Fruit fly (Drosophila melanogaster): Measurements from ENCODE around the gene Sps2.

Gene Sps2

dm6 chr2L:10333091-10333991 is 9.1 kb upstream of the Sps2 start, which contains the start of gene GATAd:
TSS of gene GATAd (plus strand) at chr2L:10333734.
- TF ChIP-seq Sin3A (optimal IDR thresholded peaks at IDR 0.05), result no peak
- no peak for TF ChIP-seq psq (optimal IDR thresholded peaks at IDR 0.05)
- TF ChIP-seq insv (optimal IDR thresholded peaks at IDR 0.05), result no peak
- TF ChIP-seq Myc (optimal IDR thresholded peaks at IDR 0.05), result no peak
- no peak for TF ChIP-seq h (optimal IDR thresholded peaks at IDR 0.05)
- no peak for TF ChIP-seq ttk (optimal IDR thresholded peaks at IDR 0.05)

- no peak for TF ChIP-seq Myc (optimal IDR thresholded peaks at IDR 0.05)
- no peak for TF ChIP-seq ttk (optimal IDR thresholded peaks at IDR 0.05)
- TF ChIP-seq psq (optimal IDR thresholded peaks at IDR 0.05), result no peak
- TF ChIP-seq h (optimal IDR thresholded peaks at IDR 0.05), result no peak
- no peak for TF ChIP-seq insv (optimal IDR thresholded peaks at IDR 0.05)
- TF ChIP-seq Sin3A (optimal IDR thresholded peaks at IDR 0.05), result no peak
Measured at dm6 chr2L:10334213-10334612, 8.2 kb upstream of the Sps2 start.

DNA sequence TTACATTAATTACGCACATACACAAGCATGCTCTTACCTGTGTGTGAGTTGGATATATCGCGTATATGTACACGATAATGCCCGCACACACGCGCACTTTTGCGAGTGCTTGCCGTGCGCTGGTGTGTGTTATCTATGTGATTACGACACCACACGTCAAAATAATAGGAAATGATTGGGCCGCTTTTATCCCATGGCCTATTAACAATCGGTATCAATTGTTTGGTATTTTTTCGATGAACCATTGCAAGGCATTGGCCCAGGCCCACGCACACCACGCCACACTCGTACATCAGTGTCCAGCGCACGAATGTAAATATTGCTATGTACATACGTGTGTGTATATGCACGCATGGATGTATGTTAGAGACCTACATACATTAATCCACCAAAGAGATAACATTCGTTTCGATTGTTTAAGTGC is 7.5 kb upstream of the Sps2 start:
- TF ChIP-seq h (optimal IDR thresholded peaks at IDR 0.05), result no peak
- TF ChIP-seq psq (optimal IDR thresholded peaks at IDR 0.05), result no peak
- no peak for TF ChIP-seq ttk (optimal IDR thresholded peaks at IDR 0.05)
- no peak for TF ChIP-seq insv (optimal IDR thresholded peaks at IDR 0.05)
- no peak for TF ChIP-seq Sin3A (optimal IDR thresholded peaks at IDR 0.05)
- TF ChIP-seq Myc (optimal IDR thresholded peaks at IDR 0.05), result no peak

DNA sequence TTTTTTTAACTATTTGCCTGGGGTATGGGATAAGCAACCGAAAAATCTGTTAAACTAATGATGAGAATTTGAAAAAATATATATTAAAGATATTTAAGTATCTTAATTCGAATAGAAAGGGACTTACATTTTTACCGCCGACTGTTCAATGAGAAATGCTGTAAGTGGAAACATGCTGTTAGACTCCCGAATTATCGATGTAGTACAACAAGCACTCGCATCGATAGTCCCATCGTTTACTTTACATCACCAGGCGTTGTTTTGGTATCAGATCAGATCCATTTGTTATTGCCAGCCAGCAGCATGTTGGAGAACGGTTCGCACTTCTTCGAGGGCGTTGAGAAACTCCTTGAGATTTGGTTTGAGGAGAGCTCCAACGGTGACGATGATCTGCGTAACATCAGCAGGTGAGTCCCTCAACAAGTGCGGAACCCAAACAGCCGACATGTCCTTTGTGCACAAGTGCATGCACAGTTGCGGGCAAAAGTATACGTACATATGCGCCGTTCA is 3.1 kb upstream of the Sps2 start, which contains the start of gene SamDC:
TSS of gene SamDC (plus strand) at position 246 of the 510 bp plus-strand sequence.
- no peak for TF ChIP-seq Myc (optimal IDR thresholded peaks at IDR 0.05)
- TF ChIP-seq insv (optimal IDR thresholded peaks at IDR 0.05), result no peak
- no peak for TF ChIP-seq psq (optimal IDR thresholded peaks at IDR 0.05)
- no peak for TF ChIP-seq h (optimal IDR thresholded peaks at IDR 0.05)
- no peak for TF ChIP-seq ttk (optimal IDR thresholded peaks at IDR 0.05)
- no peak for TF ChIP-seq Sin3A (optimal IDR thresholded peaks at IDR 0.05)

- TF ChIP-seq psq (optimal IDR thresholded peaks at IDR 0.05) (no peak), Myc (optimal IDR thresholded peaks at IDR 0.05) (no peak), Sin3A (optimal IDR thresholded peaks at IDR 0.05) (no peak), ttk (optimal IDR thresholded peaks at IDR 0.05) (no peak), insv (optimal IDR thresholded peaks at IDR 0.05) (no peak), h (optimal IDR thresholded peaks at IDR 0.05) (no peak)
Measured at dm6 chr2L:10339841-10340240, 2.6 kb upstream of the Sps2 start.

dm6 chr2L:10341405-10341804 is 989 bp upstream of the Sps2 start, which contains the start of gene CG31715:
TSS of gene CG31715 (plus strand) at chr2L:10341616.
- TF ChIP-seq insv (optimal IDR thresholded peaks at IDR 0.05) (no peak), Sin3A (optimal IDR thresholded peaks at IDR 0.05) (no peak), ttk (optimal IDR thresholded peaks at IDR 0.05) (no peak), Myc (optimal IDR thresholded peaks at IDR 0.05) (no peak), psq (optimal IDR thresholded peaks at IDR 0.05) (no peak), h (optimal IDR thresholded peaks at IDR 0.05) (no peak)

dm6 chr2L:10344029-10344606 is 1.7 kb downstream of the Sps2 start, which contains the start of gene Frmd5:
TSS of gene Frmd5 (plus strand) at chr2L:10344442.
- TF ChIP-seq insv (optimal IDR thresholded peaks at IDR 0.05) (no peak), Myc (optimal IDR thresholded peaks at IDR 0.05) (no peak), ttk (optimal IDR thresholded peaks at IDR 0.05) (no peak)

dm6 chr2L:10351130-10351529 is 8.7 kb downstream of the Sps2 start:
- no peak for TF ChIP-seq Sin3A (optimal IDR thresholded peaks at IDR 0.05)
- no peak for TF ChIP-seq insv (optimal IDR thresholded peaks at IDR 0.05)
- TF ChIP-seq psq (optimal IDR thresholded peaks at IDR 0.05), result no peak
- TF ChIP-seq h (optimal IDR thresholded peaks at IDR 0.05), result no peak
- no peak for TF ChIP-seq Myc (optimal IDR thresholded peaks at IDR 0.05)
- TF ChIP-seq ttk (optimal IDR thresholded peaks at IDR 0.05), result no peak

DNA sequence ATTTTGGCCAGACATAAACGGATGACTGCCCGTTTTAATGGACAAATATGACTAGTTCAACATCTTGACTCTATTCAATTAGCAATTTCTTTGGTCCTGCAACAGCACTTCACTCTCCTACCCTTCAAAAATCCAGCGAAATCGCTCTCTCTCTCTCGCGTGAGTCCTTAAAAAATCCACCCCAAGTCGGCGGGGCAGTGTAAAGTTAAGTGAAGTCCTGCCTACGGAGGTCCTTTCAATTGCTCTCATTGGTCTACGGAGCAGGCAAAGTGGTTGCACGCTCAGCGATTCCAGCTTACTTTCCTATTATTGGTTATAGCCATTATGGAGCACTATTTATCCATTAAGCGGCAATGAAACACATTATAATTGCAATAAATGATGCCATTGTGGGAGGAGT is 11.5 kb downstream of the Sps2 start, which contains the start of gene CG34367:
TSS of gene CG34367 (minus strand) at position 35 of the 400 bp plus-strand sequence.
- TF ChIP-seq h (optimal IDR thresholded peaks at IDR 0.05) (no peak), psq (optimal IDR thresholded peaks at IDR 0.05) (no peak), Sin3A (optimal IDR thresholded peaks at IDR 0.05) (no peak), insv (optimal IDR thresholded peaks at IDR 0.05) (no peak), Myc (optimal IDR thresholded peaks at IDR 0.05) (no peak), ttk (optimal IDR thresholded peaks at IDR 0.05) (no peak)

dm6 chr2L:10356508-10356907 is 14.1 kb downstream of the Sps2 start, which contains the start of the genes CtsL4 and ClpP:
TSS of gene CtsL4 (minus strand) at chr2L:10356597.
TSS of gene ClpP (plus strand) at chr2L:10356795.
- TF ChIP-seq insv (optimal IDR thresholded peaks at IDR 0.05) (no peak), Myc (optimal IDR thresholded peaks at IDR 0.05) (no peak), Sin3A (optimal IDR thresholded peaks at IDR 0.05) (no peak), psq (optimal IDR thresholded peaks at IDR 0.05) (no peak), ttk (optimal IDR thresholded peaks at IDR 0.05) (no peak), h (optimal IDR thresholded peaks at IDR 0.05) (no peak)

dm6 chr2L:10362408-10363067 is 20.1 kb downstream of the Sps2 start, which contains the start of the genes Cand1 and pim:
TSS of gene Cand1 (minus strand) at chr2L:10362707.
TSS of gene pim (plus strand) at chr2L:10362989.
- TF ChIP-seq insv (optimal IDR thresholded peaks at IDR 0.05) (no peak), ttk (optimal IDR thresholded peaks at IDR 0.05) (no peak), psq (optimal IDR thresholded peaks at IDR 0.05) (no peak), Myc (optimal IDR thresholded peaks at IDR 0.05) (no peak), h (optimal IDR thresholded peaks at IDR 0.05) (no peak), Sin3A (optimal IDR thresholded peaks at IDR 0.05) (no peak)
